Fruit fly (Drosophila melanogaster): ENCODE measurements around the gene thoc6.

- TF ChIP-seq ttk (optimal IDR thresholded peaks at IDR 0.05): no peak
- TF ChIP-seq Myc (optimal IDR thresholded peaks at IDR 0.05): no peak
- no peak for TF ChIP-seq h (optimal IDR thresholded peaks at IDR 0.05)
- no peak for TF ChIP-seq psq (optimal IDR thresholded peaks at IDR 0.05)
- no peak for TF ChIP-seq insv (optimal IDR thresholded peaks at IDR 0.05)
- TF ChIP-seq Sin3A (optimal IDR thresholded peaks at IDR 0.05): no peak
These were observed 8.2 kb downstream of the thoc6 start for dm6 chr3L:12185336-12185735.

All from Kc167 (cell line).